Worm (Caenorhabditis elegans): ENCODE data around the gene teg-1.

The teg-1 gene

DNA sequence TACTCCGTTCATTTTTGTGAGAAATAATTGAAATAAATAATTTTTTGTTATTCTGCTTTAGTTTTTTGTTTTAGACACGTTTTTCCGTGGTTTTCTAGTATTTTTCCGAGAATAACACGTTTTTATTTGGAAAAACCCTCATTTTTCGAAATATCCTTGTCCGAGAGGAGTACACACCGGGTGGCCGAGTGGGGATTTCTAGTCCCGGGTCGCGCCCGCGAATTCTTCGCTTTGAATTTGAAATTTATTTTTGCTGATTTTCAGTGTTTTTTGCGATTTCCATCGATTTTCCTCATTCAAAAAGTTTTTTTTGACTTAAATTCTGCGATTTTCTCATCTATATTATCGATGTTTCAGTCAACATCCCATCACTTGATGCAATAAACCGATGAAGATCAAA is 27.5 kb downstream of the teg-1 start, which contains the start of the genes gly-9, mib-1 and smc-3 (continued):
- no peak for TF ChIP-seq ztf-11 (tag; optimal IDR thresholded peaks at IDR 0.05)

DNA sequence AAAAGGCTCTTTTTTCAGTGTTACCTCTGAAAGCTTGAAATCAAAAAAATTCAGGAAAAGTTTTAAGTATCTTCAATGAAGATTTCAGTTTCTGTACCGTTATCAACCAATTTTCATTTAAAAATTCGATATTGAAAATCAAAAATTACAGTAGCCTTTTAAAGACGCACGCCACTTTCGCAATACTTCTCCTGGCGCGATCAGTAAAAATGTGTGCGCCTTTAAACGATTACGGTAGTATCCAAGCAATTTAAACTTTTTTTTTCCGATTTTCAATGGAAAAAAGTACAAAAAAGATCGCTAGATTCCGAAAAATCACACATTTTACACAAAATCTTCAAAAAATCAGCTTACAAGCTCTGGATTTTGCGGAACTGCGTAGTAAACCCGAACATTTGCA is 28.2 kb downstream of the teg-1 start:
- TF ChIP-seq nhr-11 (tag; optimal IDR thresholded peaks at IDR 0.05) (no peak), unc-62 (GFP tag; optimal IDR thresholded peaks at IDR 0.05) (no peak)

DNA sequence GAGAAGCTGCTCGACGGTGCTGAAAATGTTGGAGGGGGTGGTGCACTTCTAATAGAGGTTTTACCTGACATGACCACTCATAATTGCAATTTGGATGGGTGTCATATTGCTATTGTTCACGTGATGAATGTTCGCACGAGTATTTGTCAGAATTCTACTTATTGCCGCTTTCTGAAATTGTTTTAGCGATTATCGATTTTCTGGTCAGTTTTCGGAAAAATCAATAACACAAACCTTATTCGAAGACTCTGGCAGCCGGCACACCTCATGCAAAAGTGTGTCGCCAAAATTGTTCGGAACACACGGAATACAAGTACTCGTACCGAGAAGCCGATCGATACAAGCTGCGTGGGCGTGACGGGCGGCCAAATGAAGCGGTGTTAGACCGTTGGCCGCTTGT is 29.7 kb downstream of the teg-1 start:
- no peak for TF ChIP-seq nhr-25 (tag; optimal IDR thresholded peaks at IDR 0.05)
- TF ChIP-seq R02D3.7 (tag; optimal IDR thresholded peaks at IDR 0.05), result no peak
- TF ChIP-seq nhr-12 (tag; optimal IDR thresholded peaks at IDR 0.05), result no peak
- TF ChIP-seq lin-39 (tag; optimal IDR thresholded peaks at IDR 0.05), result no peak
- no peak for TF ChIP-seq elt-1 (tag; optimal IDR thresholded peaks at IDR 0.05)
- TF ChIP-seq dmd-4 (tag; optimal IDR thresholded peaks at IDR 0.05), result no peak
- no peak for TF ChIP-seq nhr-23 (tag; optimal IDR thresholded peaks at IDR 0.05)
- TF ChIP-seq nhr-21 (tag; optimal IDR thresholded peaks at IDR 0.05), result no peak
- no peak for TF ChIP-seq nhr-10 (tag; optimal IDR thresholded peaks at IDR 0.05)
- no peak for TF ChIP-seq ceh-16 (tag; optimal IDR thresholded peaks at IDR 0.05)
- no peak for TF ChIP-seq sma-3 (GFP tag; optimal IDR thresholded peaks at IDR 0.05)
- TF ChIP-seq gmeb-1 (tag; optimal IDR thresholded peaks at IDR 0.05), result no peak
- no peak for TF ChIP-seq mdl-1 (tag; optimal IDR thresholded peaks at IDR 0.05)
- TF ChIP-seq alr-1 (tag; optimal IDR thresholded peaks at IDR 0.05), result no peak
- no peak for TF ChIP-seq lsy-2 (tag; optimal IDR thresholded peaks at IDR 0.05)
- TF ChIP-seq unc-62 (GFP tag; optimal IDR thresholded peaks at IDR 0.05), result no peak
- no peak for TF ChIP-seq nhr-11 (tag; optimal IDR thresholded peaks at IDR 0.05)
- no peak for TF ChIP-seq elt-3 (tag; optimal IDR thresholded peaks at IDR 0.05)

DNA sequence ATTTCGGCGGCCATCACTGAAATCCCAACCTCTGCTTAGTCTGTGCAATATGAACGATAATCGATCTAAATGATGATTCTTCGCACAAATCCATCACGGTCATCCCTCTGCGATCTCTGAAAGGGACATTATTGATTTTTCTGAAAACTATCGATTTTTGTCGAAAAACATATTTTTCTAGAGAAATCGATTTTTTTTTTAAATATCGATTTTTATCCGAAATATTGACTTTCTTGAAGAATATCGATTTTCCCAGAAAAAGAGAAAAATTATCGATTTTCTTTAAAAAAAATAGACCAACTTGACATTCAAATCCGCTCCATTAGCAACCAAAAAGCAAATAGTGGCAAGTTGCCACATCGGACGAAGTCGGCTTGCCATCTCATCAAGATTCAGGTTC is 30.7 kb downstream of the teg-1 start:
- TF ChIP-seq unc-39 (tag; optimal IDR thresholded peaks at IDR 0.05) (no peak), egl-27 (tag; optimal IDR thresholded peaks at IDR 0.05) (no peak), nhr-77 (tag; optimal IDR thresholded peaks at IDR 0.05) (no peak)

DNA sequence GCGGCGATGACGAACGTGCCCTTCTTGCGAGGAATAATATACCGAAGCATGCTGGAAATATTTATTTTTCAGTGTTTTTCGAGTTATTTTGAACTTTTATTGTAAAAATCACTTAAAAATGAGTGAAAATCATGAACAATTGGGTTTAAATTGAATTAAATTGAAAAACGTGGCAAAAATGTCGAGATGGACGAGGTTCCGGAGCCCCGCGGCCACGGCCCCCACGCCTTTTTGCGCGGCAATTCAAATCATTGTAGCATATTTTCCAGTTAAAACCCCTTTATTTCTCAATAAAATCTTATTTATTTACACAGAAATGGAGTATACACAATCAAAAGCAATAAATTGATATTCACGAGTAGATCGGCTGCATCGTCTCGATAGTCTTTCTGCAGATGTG is 32.0 kb downstream of the teg-1 start:
- TF ChIP-seq zag-1 (tag; optimal IDR thresholded peaks at IDR 0.05) (no peak), nhr-10 (tag; optimal IDR thresholded peaks at IDR 0.05) (no peak), ama-1 (optimal IDR thresholded peaks at IDR 0.05) (no peak), nhr-77 (tag; optimal IDR thresholded peaks at IDR 0.05) (no peak), egl-27 (tag; optimal IDR thresholded peaks at IDR 0.05) (no peak), lin-13 (GFP tag; optimal IDR thresholded peaks at IDR 0.05) (peak; percentile 35), gmeb-1 (tag; optimal IDR thresholded peaks at IDR 0.05) (peak; percentile 86), elt-3 (tag; optimal IDR thresholded peaks at IDR 0.05) (no peak), peb-1 (tag; optimal IDR thresholded peaks at IDR 0.05) (no peak), ztf-4 (tag; optimal IDR thresholded peaks at IDR 0.05) (no peak), lin-11 (tag; optimal IDR thresholded peaks at IDR 0.05) (no peak), ceh-16 (tag; optimal IDR thresholded peaks at IDR 0.05) (no peak), lsy-2 (tag; optimal IDR thresholded peaks at IDR 0.05) (peak in 1 of 2 experiments; percentile 44), unc-62 (GFP tag; optimal IDR thresholded peaks at IDR 0.05) (no peak), mdl-1 (tag; optimal IDR thresholded peaks at IDR 0.05) (no peak), alr-1 (tag; optimal IDR thresholded peaks at IDR 0.05) (no peak), nhr-129 (tag; optimal IDR thresholded peaks at IDR 0.05) (no peak), R02D3.7 (tag; optimal IDR thresholded peaks at IDR 0.05) (no peak), ztf-1 (GFP tag; conservative IDR thresholded peaks at IDR 0.05) (no peak), C34F6.9 (tag; optimal IDR thresholded peaks at IDR 0.05) (peak; percentile 44), aly-2 (tag; optimal IDR thresholded peaks at IDR 0.05) (no peak), blmp-1 (tag; optimal IDR thresholded peaks at IDR 0.05; ENCODE audit: insufficient read depth) (no peak), unc-55 (GFP tag; optimal IDR thresholded peaks at IDR 0.05) (peak; percentile 56), sma-3 (GFP tag; optimal IDR thresholded peaks at IDR 0.05) (peak; percentile 41), F13H6.1 (tag; optimal IDR thresholded peaks at IDR 0.05) (peak; percentile 32), crh-2 (tag; optimal IDR thresholded peaks at IDR 0.05) (peak; percentile 87), fos-1 (tag; optimal IDR thresholded peaks at IDR 0.05) (no peak), Y55F3AM.14 (GFP tag; optimal IDR thresholded peaks at IDR 0.05) (no peak), nhr-237 (tag; optimal IDR thresholded peaks at IDR 0.05) (no peak), sma-9 (GFP tag; optimal IDR thresholded peaks at IDR 0.05) (no peak), sma-9 (tag; optimal IDR thresholded peaks at IDR 0.05) (no peak)

All from whole organism, L2 larva.